Fruit fly (Drosophila melanogaster) Kc167 (cell line): ENCODE data around the gene Phs.

Experiments
- Myc ChIP-seq: fragments of >200 bp; optimal IDR thresholded peaks from 2 replicates; lab custom pipeline; 2017; ENCODE audit warnings: missing external identifiers
- Sin3A ChIP-seq: fragments of >200 bp; optimal IDR thresholded peaks from 2 replicates; lab custom pipeline; 2018; ENCODE audit warnings: missing external identifiers
- h ChIP-seq: fragments of >200 bp; optimal IDR thresholded peaks from 3 replicates; lab custom pipeline; 2018; ENCODE audit warnings: missing external identifiers
- insv ChIP-seq: fragments of >200 bp; optimal IDR thresholded peaks from 3 replicates; lab custom pipeline; 2018; ENCODE audit warnings: missing external identifiers
- psq ChIP-seq: fragments of >200 bp; optimal IDR thresholded peaks from 2 replicates; lab custom pipeline; 2017; ENCODE audit warnings: missing external identifiers
- ttk ChIP-seq: sonication (Bioruptor generic); optimal IDR thresholded peaks from 2 replicates; lab custom pipeline; 2017; ENCODE audit warnings: missing external identifiers

- no peak for TF ChIP-seq h (lab: Kevin White, UChicago)
- TF ChIP-seq psq (lab: Kevin White, UChicago): no peak
- no peak for TF ChIP-seq Sin3A (lab: Kevin White, UChicago)
- TF ChIP-seq Myc (lab: Kevin White, UChicago): no peak
- TF ChIP-seq ttk (lab: Kevin White, UChicago): no peak
- no peak for TF ChIP-seq insv (lab: Kevin White, UChicago)
Observed at dm6 chr3L:15661567-15661966, 41.9 kb downstream of the Phs start, which contains the start of gene CG43082.
